Worm (Caenorhabditis elegans) whole organism, late embryonic: ENCODE measurements around the gene luc-7L.
A peak's percentile ranks its signal among the peaks of the same experiment; 100 is the strongest.

Experiments used
- C08G9.2 ChIP-seq: sonication (generic microtip); optimal IDR thresholded peaks from 2 replicates; lab custom pipeline; 2016; ENCODE audit warnings: mild to moderate bottlenecking, missing genetic modification characterization, moderate library complexity, missing compliant biosample characterization
- F13H6.1 ChIP-seq: sonication (generic microtip); optimal IDR thresholded peaks from 2 replicates; lab custom pipeline; 2016; ENCODE audit warnings: missing genetic modification characterization, missing compliant biosample characterization
- K02D7.2 ChIP-seq: sonication (generic microtip); optimal IDR thresholded peaks from 2 replicates; lab custom pipeline; 2017; ENCODE audit warnings: mild to moderate bottlenecking, missing genetic modification characterization, missing compliant biosample characterization
- T23F11.4 ChIP-seq: fragments of 200-800 bp; sonication (Bioruptor generic); optimal IDR thresholded peaks from 2 replicates; lab custom pipeline; 2018; ENCODE audit warnings: mild to moderate bottlenecking, missing genetic modification characterization, missing compliant biosample characterization
- ceh-14 ChIP-seq: sonication (generic microtip); optimal IDR thresholded peaks from 2 replicates; lab custom pipeline; 2016; ENCODE audit warnings: missing genotype, missing genetic modification characterization, missing compliant biosample characterization
- ceh-18 ChIP-seq: sonication (generic microtip); optimal IDR thresholded peaks from 2 replicates; lab custom pipeline; 2016; ENCODE audit warnings: missing genetic modification characterization, missing compliant biosample characterization
- ceh-22 ChIP-seq: sonication (generic microtip); optimal IDR thresholded peaks from 2 replicates; lab custom pipeline; 2017; ENCODE audit warnings: missing biosample characterization, missing genetic modification characterization
- ceh-31 ChIP-seq: sonication (generic microtip); optimal IDR thresholded peaks from 2 replicates; lab custom pipeline; 2016; ENCODE audit warnings: missing genetic modification characterization, missing compliant biosample characterization
- ceh-34 ChIP-seq: sonication (generic microtip); optimal IDR thresholded peaks from 2 replicates; lab custom pipeline; 2016; ENCODE audit warnings: mild to moderate bottlenecking, missing genetic modification characterization, missing compliant biosample characterization
- ceh-9 ChIP-seq: sonication (generic microtip); optimal IDR thresholded peaks from 2 replicates; lab custom pipeline; 2016; ENCODE audit warnings: mild to moderate bottlenecking, missing genetic modification characterization, inconsistent platforms, missing compliant biosample characterization
- che-1 ChIP-seq: sonication (generic microtip); optimal IDR thresholded peaks from 2 replicates; lab custom pipeline; 2016; ENCODE audit warnings: mild to moderate bottlenecking, missing genetic modification characterization, missing compliant biosample characterization
- elt-2 ChIP-seq: sonication (generic microtip); optimal IDR thresholded peaks from 2 replicates; lab custom pipeline; 2016; ENCODE audit warnings: missing genetic modification reagents, missing genetic modification characterization, missing compliant biosample characterization
- ets-4 ChIP-seq: sonication (generic microtip); optimal IDR thresholded peaks from 2 replicates; lab custom pipeline; 2016; ENCODE audit warnings: missing genetic modification characterization, missing compliant biosample characterization
- eyg-1 ChIP-seq: sonication (generic microtip); optimal IDR thresholded peaks from 2 replicates; lab custom pipeline; 2016; ENCODE audit warnings: missing genotype, missing genetic modification characterization, missing compliant biosample characterization
- fkh-10 ChIP-seq: fragments of 150-350 bp; optimal IDR thresholded peaks from 2 replicates; lab custom pipeline; 2014; ENCODE audit warnings: missing biosample characterization, missing genetic modification reagents, missing genetic modification characterization
- gmeb-2 ChIP-seq: sonication (generic microtip); optimal IDR thresholded peaks from 2 replicates; lab custom pipeline; 2016; ENCODE audit warnings: missing genetic modification characterization, inconsistent platforms, missing compliant biosample characterization
- hlh-15 ChIP-seq: sonication (generic microtip); optimal IDR thresholded peaks from 2 replicates; lab custom pipeline; 2016; ENCODE audit warnings: missing genetic modification characterization, missing compliant biosample characterization
- hlh-30 ChIP-seq: sonication (generic microtip); optimal IDR thresholded peaks from 2 replicates; lab custom pipeline; 2017; ENCODE audit warnings: antibody characterized with exemption, missing genetic modification characterization, missing compliant biosample characterization; ENCODE audit not compliant: insufficient read depth
- lim-6 ChIP-seq: sonication (generic microtip); optimal IDR thresholded peaks from 2 replicates; lab custom pipeline; 2016; ENCODE audit warnings: missing genetic modification characterization, missing compliant biosample characterization
- lin-11 ChIP-seq: fragments of 200-800 bp; sonication (Bioruptor generic); optimal IDR thresholded peaks from 2 replicates; lab custom pipeline; 2018; ENCODE audit warnings: mild to moderate bottlenecking, missing genetic modification characterization, missing compliant biosample characterization
- mec-3 ChIP-seq: sonication (generic microtip); optimal IDR thresholded peaks from 2 replicates; lab custom pipeline; 2016; ENCODE audit warnings: borderline replicate concordance, missing genetic modification characterization, missing compliant biosample characterization
- nfya-1 ChIP-seq: sonication (generic microtip); optimal IDR thresholded peaks from 2 replicates; lab custom pipeline; 2017; ENCODE audit warnings: missing genetic modification characterization, mild to moderate bottlenecking, missing compliant biosample characterization, antibody characterized with exemption, moderate library complexity
- npax-4 ChIP-seq: sonication (generic microtip); optimal IDR thresholded peaks from 2 replicates; lab custom pipeline; 2016; ENCODE audit warnings: missing genetic modification characterization, missing compliant biosample characterization
- ref-2 ChIP-seq: sonication (generic microtip); optimal IDR thresholded peaks from 2 replicates; lab custom pipeline; 2016; ENCODE audit warnings: missing genetic modification characterization, missing compliant biosample characterization
- rnt-1 ChIP-seq: sonication (generic microtip); optimal IDR thresholded peaks from 2 replicates; lab custom pipeline; 2016; ENCODE audit warnings: missing genetic modification characterization, missing compliant biosample characterization
- sdc-2 ChIP-seq: sonication (generic microtip); optimal IDR thresholded peaks from 2 replicates; lab custom pipeline; 2016; ENCODE audit warnings: missing genotype, missing genetic modification characterization, missing compliant biosample characterization
- sox-2 ChIP-seq: fragments of 200-800 bp; sonication (Bioruptor generic); IDR thresholded peaks from 2 replicates; pipeline ENCODE4 v1.3.6; 2022; ENCODE audit warnings: missing genetic modification reagents, missing genetic modification characterization, missing compliant biosample characterization
- syd-9 ChIP-seq: sonication (generic microtip); optimal IDR thresholded peaks from 2 replicates; lab custom pipeline; 2016; ENCODE audit warnings: mild to moderate bottlenecking, missing genetic modification characterization, moderate library complexity, missing compliant biosample characterization
- unc-3 ChIP-seq, 2 experiments: fragments of 200-800 bp in 1 of 2; sonication (Bioruptor generic) in 1 of 2; sonication (generic microtip) in 1 of 2; conservative IDR thresholded peaks in 1 of 2; optimal IDR thresholded peaks in 1 of 2; 2 replicates each; pipeline versions ENCODE4 v1.3.6 to Lab custom; 2016 to 2022; ENCODE audit warnings: missing compliant biosample characterization in 2 of 2, missing genetic modification characterization in 2 of 2, missing genetic modification reagents in 1 of 2
- unc-42 ChIP-seq: sonication (generic microtip); optimal IDR thresholded peaks from 2 replicates; lab custom pipeline; 2016; ENCODE audit warnings: missing genotype, missing genetic modification characterization, missing compliant biosample characterization

luc-7L gene

ce11 chrII:7697156-7697555 is 10.1 kb downstream of the luc-7L start:
- no peak for TF ChIP-seq eyg-1 (tag; lab: Kevin White, UChicago)
- TF ChIP-seq ceh-9 (tag; lab: Kevin White, UChicago): no peak
- TF ChIP-seq mec-3 (tag; lab: Kevin White, UChicago): no peak
- TF ChIP-seq hlh-15 (tag; lab: Kevin White, UChicago): no peak
- TF ChIP-seq fkh-10 (GFP tag; lab: Kevin White, UChicago): no peak
- TF ChIP-seq ref-2 (tag; lab: Kevin White, UChicago): no peak
- TF ChIP-seq ets-4 (tag; lab: Kevin White, UChicago): no peak
- no peak for TF ChIP-seq syd-9 (tag; lab: Kevin White, UChicago)
- no peak for TF ChIP-seq lim-6 (tag; lab: Kevin White, UChicago)
- TF ChIP-seq C08G9.2 (tag; lab: Kevin White, UChicago): no peak
- TF ChIP-seq gmeb-2 (tag; lab: Kevin White, UChicago): no peak
- TF ChIP-seq hlh-30 (tag; lab: Kevin White, UChicago): no peak
- TF ChIP-seq F13H6.1: no peak
- TF ChIP-seq unc-42 (tag; lab: Kevin White, UChicago): no peak
- TF ChIP-seq nfya-1 (tag; lab: Kevin White, UChicago): no peak
- no peak for TF ChIP-seq sdc-2 (tag; lab: Kevin White, UChicago)
- TF ChIP-seq elt-2 (tag; lab: Kevin White, UChicago): no peak
- TF ChIP-seq lin-11 (tag; lab: Kevin White, UChicago): no peak

ce11 chrII:7695636-7696035 is 11.6 kb downstream of the luc-7L start:
- no peak for TF ChIP-seq gmeb-2 (tag; lab: Kevin White, UChicago)
- TF ChIP-seq syd-9 (tag; lab: Kevin White, UChicago): no peak
- peak; percentile 70 for TF ChIP-seq elt-2 (tag; lab: Kevin White, UChicago)

- no peak for TF ChIP-seq ceh-18 (tag; lab: Kevin White, UChicago)
- TF ChIP-seq lim-6 (tag; lab: Kevin White, UChicago): no peak
- peak; percentile 1 for TF ChIP-seq elt-2 (tag; lab: Kevin White, UChicago)
- no peak for TF ChIP-seq ets-4 (tag; lab: Kevin White, UChicago)
- TF ChIP-seq ceh-14 (tag; lab: Kevin White, UChicago): no peak
Observed at ce11 chrII:7694745-7695144, 12.5 kb downstream of the luc-7L start.

ce11 chrII:7693929-7694328 is 13.4 kb downstream of the luc-7L start, which contains the start of gene nhx-2:
Gene nhx-2, minus strand, starts transcription at chrII:7693957.
- TF ChIP-seq rnt-1 (tag; lab: Kevin White, UChicago) (no peak), elt-2 (tag; lab: Kevin White, UChicago) (peak; percentile 64)
- TF ChIP-seq, all 69 proteins: peak for 1

- TF ChIP-seq mec-3 (tag; lab: Kevin White, UChicago): no peak
- TF ChIP-seq che-1 (tag; lab: Kevin White, UChicago): no peak
- no peak for TF ChIP-seq ceh-31 (tag; lab: Kevin White, UChicago)
- no peak for TF ChIP-seq ceh-22 (tag; lab: Kevin White, UChicago)
- no peak for TF ChIP-seq ceh-14 (tag; lab: Kevin White, UChicago)
- no peak for TF ChIP-seq ceh-34 (tag; lab: Kevin White, UChicago)
Observed at ce11 chrII:7690384-7690783, 16.9 kb downstream of the luc-7L start, which contains the start of gene pid-1. Gene pid-1, minus strand, starts transcription at chrII:7690556.

ce11 chrII:7684589-7684988 is 22.7 kb downstream of the luc-7L start, which contains the start of gene F18A1.1:
Gene F18A1.1, plus strand, starts transcription at chrII:7684889.
- no peak for TF ChIP-seq sox-2 (GFP tag; lab: Robert Waterston, UW)
- no peak for TF ChIP-seq ceh-31 (tag; lab: Kevin White, UChicago)
- no peak for TF ChIP-seq ref-2 (tag; lab: Kevin White, UChicago)
- TF ChIP-seq hlh-30 (tag; lab: Kevin White, UChicago): no peak
- no peak for TF ChIP-seq unc-3 (GFP tag; conservative IDR thresholded peaks at IDR 0.05; lab: Robert Waterston, UW)
- TF ChIP-seq unc-3 (tag; optimal IDR thresholded peaks at IDR 0.05; lab: Kevin White, UChicago): no peak
- no peak for TF ChIP-seq T23F11.4 (GFP tag; lab: Kevin White, UChicago)
- no peak for TF ChIP-seq lim-6 (tag; lab: Kevin White, UChicago)
- no peak for TF ChIP-seq npax-4
- TF ChIP-seq syd-9 (tag; lab: Kevin White, UChicago): no peak
- no peak for TF ChIP-seq K02D7.2
- TF ChIP-seq, all 69 proteins: peak for 0
